Fruit fly (Drosophila melanogaster): ENCODE measurements around the gene RpL28.

DNA sequence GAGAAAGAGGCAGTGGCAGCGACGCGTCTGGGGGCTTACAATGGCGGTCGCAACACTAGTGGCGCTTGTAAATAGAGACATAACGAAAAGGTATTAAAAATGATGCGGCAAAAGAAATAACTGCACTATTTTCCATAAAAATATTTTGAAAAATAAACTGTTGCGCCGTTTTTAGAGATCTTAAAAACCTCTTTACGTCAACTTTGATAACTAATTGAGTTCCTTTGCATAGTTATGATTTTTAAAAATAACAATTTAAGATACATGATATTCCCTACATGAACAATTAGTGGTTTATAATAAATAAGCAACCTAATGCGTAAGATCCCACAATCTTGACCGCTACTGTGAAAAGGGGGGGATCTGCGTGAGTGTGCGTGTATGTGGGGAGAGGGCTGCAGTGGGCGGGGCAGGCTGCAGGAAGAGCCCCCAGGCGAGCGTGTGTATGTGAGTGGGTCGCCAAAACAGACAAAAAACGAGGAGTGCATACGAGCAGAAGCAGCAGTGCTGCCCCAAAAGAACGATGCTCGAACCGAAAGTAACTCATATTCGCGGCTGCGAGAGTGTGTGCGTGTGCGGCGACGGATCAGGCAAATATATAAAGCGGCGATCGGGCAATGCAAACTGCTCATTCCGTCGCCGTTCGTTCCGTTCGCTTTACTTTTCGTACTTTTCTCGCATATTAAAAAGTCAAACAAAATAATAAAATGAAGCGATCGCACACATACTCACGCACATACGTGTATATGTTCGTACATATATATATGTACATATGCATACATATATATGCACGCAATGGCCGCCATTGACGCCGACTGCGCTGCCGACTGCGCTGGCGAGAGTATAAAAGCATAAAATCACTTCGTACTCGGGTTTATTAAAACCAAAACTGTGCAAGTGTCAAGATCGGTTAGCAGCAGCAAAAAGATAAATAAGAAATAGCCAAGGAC is 26.2 kb upstream of the RpL28 start:
- TF ChIP-seq CG4318 (GFP tag; optimal IDR thresholded peaks at IDR 0.05), result peak; percentile 93
- peak; percentile 94 for TF ChIP-seq CG6276 (GFP tag; optimal IDR thresholded peaks at IDR 0.05)
- peak; percentile 99 for TF ChIP-seq Smox (GFP tag; optimal IDR thresholded peaks at IDR 0.05)
- peak; percentile 62 for TF ChIP-seq Eip93F (GFP tag; optimal IDR thresholded peaks at IDR 0.05)
- peak; percentile 82 for TF ChIP-seq CG6163 (GFP tag; IDR thresholded peaks at IDR 0.05)
